Fruit fly (Drosophila melanogaster): ENCODE results near the gene CG14316.

Gene CG14316

DNA sequence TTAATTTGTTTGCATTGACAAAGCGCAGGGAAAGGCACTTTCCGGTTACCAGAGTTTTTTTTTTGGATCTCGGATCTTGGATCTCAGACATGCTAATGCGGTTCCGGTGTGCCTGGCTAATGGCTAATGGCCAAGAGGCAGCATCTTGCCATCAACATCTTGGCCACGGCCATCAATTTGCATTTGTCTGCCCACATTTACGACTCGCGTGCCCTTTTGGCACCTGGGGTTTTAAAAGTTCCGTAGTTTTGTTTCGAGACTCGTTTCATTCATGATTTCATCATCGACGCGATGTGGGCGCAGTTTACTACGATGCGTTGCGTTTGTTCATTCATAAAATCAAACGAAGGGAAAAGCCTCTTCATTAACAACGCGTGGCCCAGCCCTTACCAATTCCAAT, 45.8 kb upstream of the CG14316 start:
- TF ChIP-seq net (GFP tag; optimal IDR thresholded peaks at IDR 0.05) (no peak), CG7368 (GFP tag; optimal IDR thresholded peaks at IDR 0.05) (no peak), CG8632 (GFP tag; optimal IDR thresholded peaks at IDR 0.05) (no peak), Smox (GFP tag; optimal IDR thresholded peaks at IDR 0.05) (no peak), CG6276 (GFP tag; optimal IDR thresholded peaks at IDR 0.05) (no peak), Met (GFP tag; optimal IDR thresholded peaks at IDR 0.05) (no peak), CG4318 (GFP tag; optimal IDR thresholded peaks at IDR 0.05) (no peak), topi (GFP tag; optimal IDR thresholded peaks at IDR 0.05) (no peak), CG8319 (GFP tag; optimal IDR thresholded peaks at IDR 0.05) (no peak), CG6854 (GFP tag; optimal IDR thresholded peaks at IDR 0.05) (no peak), vri (GFP tag; optimal IDR thresholded peaks at IDR 0.05) (no peak), CG11762 (GFP tag; optimal IDR thresholded peaks at IDR 0.05; ENCODE audit: insufficient read depth) (no peak), Eip75B (GFP tag; optimal IDR thresholded peaks at IDR 0.05) (no peak), CG10669 (GFP tag; optimal IDR thresholded peaks at IDR 0.05) (no peak), pdm3 (GFP tag; optimal IDR thresholded peaks at IDR 0.05) (no peak), CG6792 (GFP tag; optimal IDR thresholded peaks at IDR 0.05) (no peak), ss (GFP tag; optimal IDR thresholded peaks at IDR 0.05) (no peak), Lpt (GFP tag; optimal IDR thresholded peaks at IDR 0.05) (no peak), CG6163 (GFP tag; IDR thresholded peaks at IDR 0.05) (no peak)

DNA sequence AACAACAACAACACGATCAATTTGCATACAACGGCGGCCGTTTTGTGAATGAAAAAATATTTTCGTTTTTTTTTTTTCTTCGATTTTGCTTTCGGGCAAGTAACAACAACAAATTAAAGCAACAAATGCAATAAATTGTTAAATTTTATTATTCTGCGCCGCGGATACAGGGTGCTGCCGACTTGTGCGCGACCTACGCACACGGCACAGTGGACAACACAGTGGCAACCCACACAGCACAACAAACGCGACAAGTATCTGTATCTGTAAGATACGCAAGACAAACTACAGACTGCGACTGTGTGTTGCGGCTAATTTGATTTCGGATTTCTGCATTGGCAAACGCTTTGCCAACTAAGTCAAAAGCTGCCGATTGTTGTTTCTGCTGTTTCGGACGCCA, 44.3 kb upstream of the CG14316 start:
- TF ChIP-seq fd85E (GFP tag; optimal IDR thresholded peaks at IDR 0.05) (no peak), CG11902 (GFP tag; optimal IDR thresholded peaks at IDR 0.05) (no peak), dac (GFP tag; optimal IDR thresholded peaks at IDR 0.05) (no peak), CG16779 (tag; optimal IDR thresholded peaks at IDR 0.05) (no peak), OdsH (GFP tag; optimal IDR thresholded peaks at IDR 0.05) (no peak), Sox102F (GFP tag; optimal IDR thresholded peaks at IDR 0.05) (no peak), pdm3 (GFP tag; optimal IDR thresholded peaks at IDR 0.05) (no peak), lz (GFP tag; optimal IDR thresholded peaks at IDR 0.05) (no peak), CG1621 (tag; optimal IDR thresholded peaks at IDR 0.05) (no peak), CG31627 (GFP tag; optimal IDR thresholded peaks at IDR 0.05) (no peak), ss (GFP tag; optimal IDR thresholded peaks at IDR 0.05) (no peak), CG7368 (GFP tag; optimal IDR thresholded peaks at IDR 0.05) (no peak), dsx (GFP tag; optimal IDR thresholded peaks at IDR 0.05; ENCODE audit: poor library complexity, severe bottlenecking) (no peak), spab (GFP tag; optimal IDR thresholded peaks at IDR 0.05) (no peak)

DNA sequence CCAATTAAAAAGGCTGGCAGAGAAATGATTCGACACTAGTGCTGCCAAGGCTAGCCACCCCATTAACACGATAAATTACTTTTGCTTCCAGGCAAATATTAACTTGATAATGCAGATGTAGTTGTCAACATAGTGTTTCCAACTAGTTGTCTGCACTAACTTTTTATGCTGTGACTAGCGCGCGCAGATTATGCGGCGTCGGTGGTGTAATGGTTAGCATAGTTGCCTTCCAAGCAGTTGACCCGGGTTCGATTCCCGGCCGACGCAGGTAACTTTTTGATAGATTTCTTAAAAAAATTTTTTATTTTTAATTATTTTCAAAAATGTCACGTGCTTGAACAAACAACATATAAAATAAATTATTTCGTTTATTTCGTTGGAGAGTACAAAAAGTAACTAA, 43.5 kb upstream of the CG14316 start:
- TF ChIP-seq Ets96B (tag; optimal IDR thresholded peaks at IDR 0.05) (no peak), Eip78C (GFP tag) (peak; percentile 39)

DNA sequence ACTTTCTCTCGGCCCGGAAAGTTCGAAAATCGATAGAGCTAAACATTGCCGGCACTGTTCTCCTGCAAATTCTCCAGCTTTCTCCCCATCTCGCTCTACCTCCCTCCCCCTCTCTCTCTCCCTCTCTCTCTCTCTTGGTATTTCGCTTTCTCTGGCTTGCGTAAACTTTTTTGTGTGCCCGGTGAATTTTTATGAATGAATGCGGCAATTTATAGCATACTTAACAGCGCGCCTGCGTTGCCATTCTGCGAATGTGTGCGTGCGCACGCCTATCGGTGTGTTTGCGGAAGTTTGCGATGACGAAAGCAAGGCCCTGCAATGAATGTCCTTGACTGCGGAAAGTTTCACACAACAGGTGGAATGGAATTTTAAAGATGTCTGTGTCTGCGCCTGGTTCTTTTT, 40.2 kb upstream of the CG14316 start:
- TF ChIP-seq ss (GFP tag; optimal IDR thresholded peaks at IDR 0.05) (no peak), Eip75B (GFP tag; optimal IDR thresholded peaks at IDR 0.05) (peak; percentile 4)

DNA sequence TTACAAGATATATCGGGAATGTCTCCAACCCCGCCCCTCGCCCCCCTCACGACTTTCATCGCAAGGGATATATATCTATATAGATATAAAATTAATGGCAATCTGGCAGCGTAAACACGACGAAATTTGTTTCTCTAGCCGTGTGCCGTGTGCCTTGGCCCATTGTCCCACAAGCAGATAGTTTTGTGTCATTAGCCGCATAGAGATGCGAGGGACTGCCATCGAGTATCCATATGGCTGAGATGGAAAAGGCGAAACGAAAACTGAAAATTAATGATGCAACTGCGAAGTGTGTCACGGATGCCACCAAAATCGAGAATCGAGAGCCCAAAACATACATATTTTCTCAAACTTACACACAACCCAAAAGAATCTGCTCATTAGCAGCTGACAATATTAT, 37.1 kb upstream of the CG14316 start:
- TF ChIP-seq CG6854 (GFP tag; optimal IDR thresholded peaks at IDR 0.05) (no peak), achi (GFP tag; optimal IDR thresholded peaks at IDR 0.05) (no peak), OdsH (GFP tag; optimal IDR thresholded peaks at IDR 0.05) (no peak), Sox102F (GFP tag; optimal IDR thresholded peaks at IDR 0.05) (no peak), salr (GFP tag; optimal IDR thresholded peaks at IDR 0.05) (no peak), fd59A (GFP tag; optimal IDR thresholded peaks at IDR 0.05) (no peak), Ets96B (tag; optimal IDR thresholded peaks at IDR 0.05) (no peak)
